Fruit fly (Drosophila melanogaster) whole organism: ENCODE results near the gene Syx5.

Source experiments
- CG8478 ChIP-seq: fragments of >200 bp; optimal IDR thresholded peaks from 2 replicates; lab custom pipeline; 2018; ENCODE audit warnings: inconsistent platforms
- pan ChIP-seq: fragments of >200 bp; optimal IDR thresholded peaks from 2 replicates; lab custom pipeline; 2017
- usp ChIP-seq: fragments of >200 bp; optimal IDR thresholded peaks from 2 replicates; lab custom pipeline; 2017; ENCODE audit warnings: missing biosample characterization, missing genetic modification characterization, mixed read lengths

DNA sequence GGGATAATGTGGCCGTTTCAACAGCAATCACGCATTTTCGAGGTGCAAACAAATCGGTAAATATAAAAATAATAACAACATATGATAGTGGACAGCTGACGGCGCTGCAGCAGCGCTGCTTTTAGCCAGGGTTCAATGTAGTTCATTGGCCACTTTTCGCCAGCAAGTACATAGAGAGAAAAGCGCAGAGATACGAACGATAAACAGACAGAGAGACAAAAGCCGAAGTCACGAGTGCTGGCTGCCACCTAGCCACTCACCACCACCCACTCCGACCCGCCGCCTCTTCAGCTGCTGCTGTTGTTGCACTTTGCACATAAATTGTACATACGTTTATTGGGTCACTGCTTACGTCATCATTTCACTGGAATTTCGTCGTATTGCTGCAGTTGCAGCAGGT is 24.3 kb upstream of the Syx5 start:
- TF ChIP-seq usp (no peak), CG8478 (lab: Kevin White, UChicago) (no peak), pan (no peak)
